Worm (Caenorhabditis elegans): Measurements from ENCODE around the gene F29A7.6.

Gene F29A7.6

DNA sequence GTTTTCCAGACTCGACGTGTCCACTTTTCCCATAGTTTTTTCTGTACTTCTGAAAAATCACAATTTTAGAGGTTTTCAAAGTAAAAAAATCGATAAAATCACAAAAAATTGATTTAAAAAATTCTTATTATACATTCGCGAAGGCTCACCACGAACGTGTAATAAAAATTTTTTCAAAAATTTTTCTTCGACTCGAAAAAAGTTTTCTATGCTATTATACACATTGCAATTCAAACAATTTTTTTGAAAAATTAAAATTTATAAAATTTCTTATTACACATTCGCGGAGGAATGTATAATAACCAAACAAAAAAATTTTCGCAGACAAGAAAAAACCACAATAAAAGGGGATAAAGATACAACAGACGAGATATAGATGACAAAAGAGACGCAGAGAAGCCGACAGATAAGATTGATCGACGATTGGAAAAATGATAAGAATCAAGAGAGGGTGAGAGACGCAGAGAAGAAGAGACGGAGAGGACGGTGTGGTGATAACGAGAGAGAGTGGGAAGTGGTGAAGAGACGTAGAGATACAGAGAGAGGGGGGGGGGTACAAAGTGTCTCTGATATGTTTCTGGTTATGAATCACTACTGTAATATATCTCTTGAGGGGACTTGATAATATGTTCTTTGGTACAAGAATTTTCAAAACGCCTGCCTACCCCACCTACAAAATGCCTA, 48.3 kb upstream of the F29A7.6 start, which contains the start of gene nhr-119:
Gene nhr-119, minus strand, starts transcription at position 51 of the 684 bp plus-strand sequence.
- TF ChIP-seq cebp-2 (GFP tag; IDR thresholded peaks at IDR 0.05): no peak
- TF ChIP-seq repo-1 (tag; optimal IDR thresholded peaks at IDR 0.05): no peak
- TF ChIP-seq Y56A3A.18 (GFP tag; IDR thresholded peaks at IDR 0.05): no peak
- peak; percentile 75 for TF ChIP-seq lin-40 (tag; optimal IDR thresholded peaks at IDR 0.05)
- TF ChIP-seq egl-44 (GFP tag; IDR thresholded peaks at IDR 0.05): no peak
- TF ChIP-seq nhr-179 (tag; optimal IDR thresholded peaks at IDR 0.05): no peak
- TF ChIP-seq aptf-3 (GFP tag; IDR thresholded peaks at IDR 0.05): no peak
- no peak for TF ChIP-seq cebp-1 (GFP tag; IDR thresholded peaks at IDR 0.05)
- peak; percentile 42 for TF ChIP-seq cebp-1 (tag; optimal IDR thresholded peaks at IDR 0.05)
- no peak for TF ChIP-seq T26A5.8 (tag; optimal IDR thresholded peaks at IDR 0.05)
- TF ChIP-seq snpc-1.3 (tag; optimal IDR thresholded peaks at IDR 0.05; ENCODE audit: insufficient read depth): no peak
- TF ChIP-seq unc-62 (GFP tag; optimal IDR thresholded peaks at IDR 0.05): no peak
- TF ChIP-seq Y53G8AR.9 (GFP tag; conservative IDR thresholded peaks at IDR 0.05): no peak
- no peak for TF ChIP-seq F52B5.7 (tag; optimal IDR thresholded peaks at IDR 0.05)
- peak; percentile 33 for TF ChIP-seq F22D6.2 (tag; optimal IDR thresholded peaks at IDR 0.05)
- TF ChIP-seq hlh-12 (tag; optimal IDR thresholded peaks at IDR 0.05): no peak
- TF ChIP-seq T07F8.4 (tag; optimal IDR thresholded peaks at IDR 0.05): no peak
- TF ChIP-seq ztf-3 (GFP tag; optimal IDR thresholded peaks at IDR 0.05): no peak
- TF ChIP-seq ztf-28 (GFP tag; IDR thresholded peaks at IDR 0.05): no peak
- no peak for TF ChIP-seq B0261.1 (tag; optimal IDR thresholded peaks at IDR 0.05)
- TF ChIP-seq akir-1 (GFP tag; optimal IDR thresholded peaks at IDR 0.05): no peak
- TF ChIP-seq tbp1 (GFP tag; optimal IDR thresholded peaks at IDR 0.05): peak; percentile 15
- no peak for TF ChIP-seq hlh-26 (GFP tag; conservative IDR thresholded peaks at IDR 0.05)
- TF ChIP-seq egrh-3 (GFP tag; IDR thresholded peaks at IDR 0.05): peak; percentile 66
- TF ChIP-seq Y53F4B.3 (GFP tag; IDR thresholded peaks at IDR 0.05): no peak
- TF ChIP-seq bed-2 (GFP tag; IDR thresholded peaks at IDR 0.05): no peak
- TF ChIP-seq dox-1 (GFP tag; IDR thresholded peaks at IDR 0.05): peak; percentile 48; the same call in 1 of the 2 replicates
- peak; percentile 61 for TF ChIP-seq ztf-26 (tag; optimal IDR thresholded peaks at IDR 0.05)
- no peak for TF ChIP-seq ceh-40 (GFP tag; IDR thresholded peaks at IDR 0.05)
- no peak for TF ChIP-seq ZK185.1 (tag; optimal IDR thresholded peaks at IDR 0.05; ENCODE audit: poor library complexity, severe bottlenecking)
- no peak for TF ChIP-seq F49E8.2 (tag; optimal IDR thresholded peaks at IDR 0.05; ENCODE audit: insufficient read depth)
- no peak for TF ChIP-seq rpc-1 (optimal IDR thresholded peaks at IDR 0.05)
- no peak for TF ChIP-seq rpc-1 (tag; optimal IDR thresholded peaks at IDR 0.05)
- no peak for TF ChIP-seq lsl-1 (GFP tag; optimal IDR thresholded peaks at IDR 0.05)
- 0 out of 2 replicates have a peak, but pooled peaks have one; percentile 24 for TF ChIP-seq nfyb-1 (GFP tag; IDR thresholded peaks at IDR 0.05)
- TF ChIP-seq madf-6 (GFP tag; IDR thresholded peaks at IDR 0.05): no peak
- peak; percentile 82 for TF ChIP-seq hmg-1.2 (GFP tag; IDR thresholded peaks at IDR 0.05)
- TF ChIP-seq rec-8 (tag; optimal IDR thresholded peaks at IDR 0.05): no peak
- TF ChIP-seq let-526 (GFP tag; IDR thresholded peaks at IDR 0.05): no peak
- TF ChIP-seq hrde-1 (tag; optimal IDR thresholded peaks at IDR 0.05; ENCODE audit: borderline replicate concordance): no peak
- no peak for TF ChIP-seq attf-5 (GFP tag; optimal IDR thresholded peaks at IDR 0.05)
- no peak for TF ChIP-seq B0035.1 (tag; optimal IDR thresholded peaks at IDR 0.05)
- TF ChIP-seq madf-8 (GFP tag; conservative IDR thresholded peaks at IDR 0.05): no peak
- TF ChIP-seq athp-1 (tag; optimal IDR thresholded peaks at IDR 0.05): no peak
- TF ChIP-seq chd-7 (tag; optimal IDR thresholded peaks at IDR 0.05): peak; percentile 5
- no peak for TF ChIP-seq madf-10 (tag; optimal IDR thresholded peaks at IDR 0.05)
- TF ChIP-seq mel-28 (tag; optimal IDR thresholded peaks at IDR 0.05; ENCODE audit: borderline replicate concordance): no peak
- TF ChIP-seq atf-7 (tag; optimal IDR thresholded peaks at IDR 0.05): peak; percentile 23
- no peak for TF ChIP-seq fkh-3 (tag; optimal IDR thresholded peaks at IDR 0.05)
